Worm (Caenorhabditis elegans) whole organism, dauer: ENCODE data around the gene msp-76.

ENCODE experiments used
- unc-62 ChIP-seq: sonication (generic microtip); optimal IDR thresholded peaks from 2 replicates; lab custom pipeline; 2017; ENCODE audit warnings: missing biosample characterization, missing genetic modification reagents, missing genetic modification characterization

The msp-76 gene

DNA sequence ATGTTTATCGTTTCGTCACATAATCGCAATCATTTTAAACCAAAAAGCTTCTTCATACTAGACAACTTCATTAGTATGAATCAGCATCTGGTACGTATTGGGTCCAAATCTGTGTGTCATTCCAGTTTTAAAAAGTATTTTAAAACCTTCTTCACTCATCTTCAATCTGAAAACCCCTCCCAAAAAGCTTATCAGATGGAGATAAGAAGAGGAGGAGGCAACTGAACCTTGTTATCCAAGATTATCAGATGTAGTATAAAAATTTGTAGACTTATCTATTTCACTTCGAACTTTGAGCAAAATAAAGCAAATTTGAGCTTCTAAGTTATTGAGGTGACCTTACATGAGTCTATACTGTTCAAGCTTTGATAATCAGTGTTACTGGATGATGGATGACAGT, 21.1 kb downstream of the msp-76 start, which contains the start of gene nhr-38:
TSS of gene nhr-38 (plus strand) at position 301 of the 400 bp plus-strand sequence.
- no peak for TF ChIP-seq unc-62 (GFP tag; lab: Kevin White, UChicago)

DNA sequence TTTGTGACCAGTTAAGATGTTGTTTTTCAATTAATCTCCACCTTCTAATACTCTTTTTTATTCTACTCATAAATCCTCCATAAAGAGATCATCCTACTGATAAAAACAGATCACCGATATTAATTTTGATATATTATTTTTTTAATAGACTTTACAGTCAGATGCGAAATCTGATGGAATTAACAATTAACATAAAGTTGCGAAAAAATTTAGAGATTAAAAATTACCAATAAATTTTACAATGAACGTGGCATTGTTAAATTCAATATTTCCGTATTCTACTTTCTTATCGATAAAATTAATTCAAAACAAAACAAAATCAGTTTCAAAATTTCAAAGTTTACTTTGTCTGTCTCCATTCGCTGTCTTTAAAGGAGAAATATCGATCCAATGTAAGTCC, 24.0 kb downstream of the msp-76 start, which contains the start of gene K01H12.4:
TSS of gene K01H12.4 (plus strand) at position 301 of the 400 bp plus-strand sequence.
- no peak for TF ChIP-seq unc-62 (GFP tag; lab: Kevin White, UChicago)

ce11 chrIV:9714264-9714663, 25.4 kb downstream of the msp-76 start:
- no peak for TF ChIP-seq unc-62 (GFP tag; lab: Kevin White, UChicago)

ce11 chrIV:9716490-9716889, 27.7 kb downstream of the msp-76 start:
- no peak for TF ChIP-seq unc-62 (GFP tag; lab: Kevin White, UChicago)

DNA sequence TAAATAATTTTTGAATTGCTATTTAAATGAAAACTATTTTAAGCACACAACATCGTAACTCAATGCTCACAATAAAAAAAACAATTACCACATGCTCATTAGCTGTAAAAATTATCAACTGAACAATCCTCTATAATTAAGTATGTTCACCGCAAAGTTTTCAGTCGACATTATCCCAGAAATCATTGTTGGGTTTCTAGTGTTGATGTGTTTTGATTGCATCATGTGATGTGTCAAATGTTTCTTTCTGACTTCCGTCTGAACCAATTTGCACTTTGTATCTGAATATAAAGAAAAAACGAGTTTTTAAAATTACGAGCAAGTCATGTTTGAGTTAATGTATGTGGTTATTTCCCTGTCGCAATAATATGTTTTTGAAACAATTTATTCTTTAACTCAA, 29.0 kb downstream of the msp-76 start:
- TF ChIP-seq unc-62 (GFP tag; lab: Kevin White, UChicago), result no peak

DNA sequence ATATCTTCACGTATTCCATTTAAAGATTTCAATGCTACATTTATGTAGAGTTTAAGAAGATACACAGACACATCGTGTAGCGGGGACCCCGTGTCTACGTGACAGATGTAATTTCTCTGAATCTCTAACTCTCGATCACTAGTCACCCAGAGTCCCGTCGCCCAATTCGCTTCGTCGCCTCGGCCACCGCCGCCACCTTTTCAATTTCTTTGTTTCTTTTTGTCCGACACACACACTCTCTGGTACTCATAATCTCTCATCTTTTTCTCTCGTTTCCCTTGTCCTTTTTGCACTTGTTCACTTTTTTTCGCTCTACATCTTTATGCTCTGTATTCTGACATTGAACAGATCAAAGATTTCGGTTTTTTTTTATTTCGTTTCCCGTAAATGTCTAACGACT, 29.6 kb downstream of the msp-76 start:
- TF ChIP-seq unc-62 (GFP tag; lab: Kevin White, UChicago), result no peak

DNA sequence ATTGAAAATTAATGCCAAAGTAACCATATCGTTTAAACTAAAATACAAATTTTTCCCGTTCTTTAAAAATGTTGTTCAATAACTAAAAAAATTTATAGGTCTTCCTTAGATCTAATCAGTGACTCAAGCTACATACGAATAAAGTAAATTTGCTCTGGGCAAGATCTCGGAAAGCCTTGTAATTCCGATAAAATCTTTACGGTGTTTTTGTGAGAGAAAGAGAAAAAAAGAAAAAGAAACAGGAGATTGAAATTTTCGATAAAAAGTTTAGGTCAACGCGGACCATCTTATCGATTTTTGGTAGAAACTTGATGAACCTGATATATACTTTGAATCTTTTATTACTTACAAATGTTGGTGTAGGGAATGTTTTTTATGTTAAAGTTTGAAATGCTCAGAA, 34.4 kb downstream of the msp-76 start:
- no peak for TF ChIP-seq unc-62 (GFP tag; lab: Kevin White, UChicago)

DNA sequence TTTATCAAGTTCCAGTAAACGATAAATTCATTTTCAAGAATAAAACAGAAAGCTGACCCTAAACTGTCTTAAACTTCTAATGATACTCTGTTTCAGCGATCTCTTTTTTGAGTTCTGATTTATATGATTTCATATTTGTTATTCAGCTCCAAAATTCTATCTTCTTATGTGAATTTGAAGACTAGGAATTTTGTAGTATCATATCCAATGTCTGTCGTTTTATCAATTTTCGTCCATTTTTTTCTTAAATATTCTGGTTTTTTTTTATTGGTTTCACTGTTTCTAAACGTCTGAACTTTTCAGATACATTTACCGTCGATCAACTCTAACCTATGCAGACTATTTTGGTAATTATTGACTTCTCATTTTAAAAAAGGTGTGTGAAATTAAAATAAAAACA, 36.1 kb downstream of the msp-76 start, which contains the start of the genes nhr-138 and C28D4.18:
TSS of gene nhr-138 (plus strand) at position 304 of the 400 bp plus-strand sequence.
TSS of gene C28D4.18 (plus strand) at position 333 of the 400 bp plus-strand sequence.
- no peak for TF ChIP-seq unc-62 (GFP tag; lab: Kevin White, UChicago)

DNA sequence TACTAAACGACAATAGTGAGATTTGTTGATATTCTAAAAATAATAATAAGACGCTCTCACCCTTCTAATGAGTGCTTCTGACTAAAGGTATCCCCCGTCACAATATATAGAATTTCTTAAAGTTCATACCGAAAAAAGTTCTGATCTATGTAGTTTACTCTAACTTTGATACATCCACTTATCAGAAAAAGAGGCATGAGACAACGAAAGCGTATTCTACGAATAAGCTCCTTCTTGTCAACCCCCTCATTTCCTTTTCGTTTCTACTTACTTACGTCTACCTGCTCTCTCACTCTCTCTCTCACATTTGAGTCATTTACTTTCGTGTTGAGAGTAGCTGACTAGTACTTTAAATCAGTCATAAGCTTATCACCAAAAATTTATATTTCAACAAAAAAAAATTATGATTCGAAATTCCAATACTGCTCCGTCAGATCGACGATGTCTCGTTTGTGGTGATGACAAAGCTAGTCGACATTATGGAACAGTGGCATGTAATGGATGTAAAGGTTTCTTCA, 36.7 kb downstream of the msp-76 start:
- TF ChIP-seq unc-62 (GFP tag; lab: Kevin White, UChicago), result no peak

ce11 chrIV:9727217-9727616, 38.4 kb downstream of the msp-76 start:
- TF ChIP-seq unc-62 (GFP tag; lab: Kevin White, UChicago), result no peak

DNA sequence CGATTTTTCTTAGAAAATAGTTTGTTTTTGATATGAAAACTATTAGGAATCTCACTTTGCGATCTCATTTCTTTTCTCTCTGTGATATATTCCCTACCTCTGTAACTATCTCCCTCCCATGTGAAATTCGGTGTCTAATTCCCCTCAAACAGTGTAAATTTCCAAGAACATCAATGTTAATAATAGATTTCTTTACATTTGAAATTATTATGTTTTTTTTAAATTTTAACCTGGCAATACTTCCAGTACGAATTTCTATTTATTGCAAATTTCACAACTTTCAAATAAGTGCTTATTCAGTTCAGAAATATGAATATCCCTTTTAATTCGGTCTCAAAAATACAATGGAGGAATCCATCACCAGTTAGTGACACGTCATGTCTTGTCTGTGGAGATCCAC, 39.6 kb downstream of the msp-76 start, which contains the start of gene nhr-100:
TSS of gene nhr-100 (plus strand) at position 301 of the 400 bp plus-strand sequence.
- no peak for TF ChIP-seq unc-62 (GFP tag; lab: Kevin White, UChicago)

DNA sequence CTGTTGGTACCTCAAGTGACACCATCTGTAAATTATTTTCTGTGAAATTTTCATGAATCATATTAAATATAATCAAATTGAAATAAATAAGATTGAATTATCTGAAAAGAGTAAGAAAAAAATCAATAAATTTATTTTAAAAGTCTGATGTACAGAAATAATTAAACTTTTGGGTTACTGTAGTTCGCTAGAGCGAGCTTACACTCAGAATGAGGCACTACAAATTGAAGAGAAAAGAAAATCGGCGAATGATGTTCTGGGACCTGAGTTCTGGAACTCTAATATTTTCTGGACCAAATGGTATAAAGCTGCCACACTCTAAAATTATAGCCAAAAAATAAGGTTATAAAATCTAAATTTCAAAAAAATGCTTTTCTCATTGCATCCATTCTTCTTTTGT, 45.1 kb downstream of the msp-76 start:
- no peak for TF ChIP-seq unc-62 (GFP tag; lab: Kevin White, UChicago)

DNA sequence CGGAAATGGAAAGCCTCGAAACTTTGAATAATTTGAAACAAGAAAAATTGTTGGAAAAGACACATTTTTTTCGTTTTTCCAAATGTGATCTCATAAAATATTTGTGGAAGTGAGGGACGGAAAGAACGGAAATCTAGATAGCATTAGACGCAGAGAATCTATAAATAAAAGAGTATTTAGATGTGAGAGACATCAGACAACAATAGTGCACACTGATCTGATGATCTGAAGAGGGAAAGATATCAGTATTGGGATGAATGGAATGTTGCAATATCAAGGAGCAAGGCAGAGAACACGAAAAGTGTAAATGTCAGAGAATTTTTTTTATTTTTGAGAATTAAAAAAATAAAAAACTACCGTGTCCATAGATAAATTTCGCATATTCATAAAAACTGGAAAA, 46.0 kb downstream of the msp-76 start:
- no peak for TF ChIP-seq unc-62 (GFP tag; lab: Kevin White, UChicago)

DNA sequence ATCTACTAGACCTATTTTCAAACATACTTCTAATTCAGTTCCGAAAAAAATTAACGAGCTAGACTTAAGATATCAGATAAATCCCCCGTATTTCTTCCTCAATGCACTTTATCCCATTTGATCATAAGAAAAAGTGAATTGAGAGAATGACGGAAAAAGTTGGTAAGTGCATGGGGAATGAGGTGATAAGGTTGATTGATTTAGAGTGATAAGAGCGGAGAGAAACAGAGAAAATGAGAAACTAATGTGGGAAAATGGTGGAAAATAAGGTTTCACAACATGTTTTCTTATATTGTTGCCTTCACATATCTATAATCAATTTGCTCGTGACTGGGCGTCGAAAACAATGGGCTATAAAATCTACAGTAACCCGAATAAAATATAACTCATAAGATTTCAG, 46.9 kb downstream of the msp-76 start:
- no peak for TF ChIP-seq unc-62 (GFP tag; lab: Kevin White, UChicago)

ce11 chrIV:9737204-9737790, 48.5 kb downstream of the msp-76 start, which contains the start of gene cka-1:
Gene cka-1, minus strand, starts transcription at chrIV:9737621.
- TF ChIP-seq unc-62 (GFP tag; lab: Kevin White, UChicago), result no peak

- no peak for TF ChIP-seq unc-62 (GFP tag; lab: Kevin White, UChicago)
Measured at ce11 chrIV:9738194-9738593, 49.4 kb downstream of the msp-76 start, which contains the start of gene C28D4.10. Gene C28D4.10, plus strand, starts transcription at chrIV:9738494.
